Worm (Caenorhabditis elegans) whole organism, late embryonic: Measurements from ENCODE around the gene F13H8.11.

Source experiments
- ceh-30 ChIP-seq: fragments of 150-350 bp; optimal IDR thresholded peaks from 2 replicates; lab custom pipeline; 2014; ENCODE audit warnings: missing biosample characterization, missing genetic modification characterization
- fkh-10 ChIP-seq: fragments of 150-350 bp; optimal IDR thresholded peaks from 2 replicates; lab custom pipeline; 2014; ENCODE audit warnings: missing biosample characterization, missing genetic modification reagents, missing genetic modification characterization
- lim-6 ChIP-seq: sonication (generic microtip); optimal IDR thresholded peaks from 2 replicates; lab custom pipeline; 2016; ENCODE audit warnings: missing genetic modification characterization, missing compliant biosample characterization

ce11 chrII:6226995-6227394 is 32.8 kb downstream of the F13H8.11 start, which contains the start of gene srsy-2:
- no peak for TF ChIP-seq ceh-30 (tag; lab: Kevin White, UChicago)
- TF ChIP-seq fkh-10 (GFP tag; lab: Kevin White, UChicago): no peak
- no peak for TF ChIP-seq lim-6 (tag; lab: Kevin White, UChicago)
